Worm (Caenorhabditis elegans) whole organism, L2 larva: Measurements from ENCODE around the gene nprl-2.
A peak's percentile ranks its signal among the peaks of the same experiment; 100 is the strongest.

Source experiments
- aly-2 ChIP-seq: fragments of 150-350 bp; optimal IDR thresholded peaks from 2 replicates; lab custom pipeline; 2014; ENCODE audit warnings: missing biosample characterization, missing genetic modification characterization
- ceh-16 ChIP-seq: fragments of 150-350 bp; optimal IDR thresholded peaks from 2 replicates; lab custom pipeline; 2014; ENCODE audit warnings: missing biosample characterization, missing genetic modification characterization
- crh-2 ChIP-seq: sonication (generic microtip); optimal IDR thresholded peaks from 2 replicates; lab custom pipeline; 2017; ENCODE audit warnings: missing biosample characterization, missing genetic modification characterization
- dmd-4 ChIP-seq: sonication (generic microtip); optimal IDR thresholded peaks from 2 replicates; lab custom pipeline; 2017; ENCODE audit warnings: missing biosample characterization, missing genetic modification characterization
- lin-13 ChIP-seq: fragments of 150-350 bp; optimal IDR thresholded peaks from 2 replicates; lab custom pipeline; 2014; ENCODE audit warnings: missing biosample characterization, missing genetic modification reagents, missing genetic modification characterization
- lin-39 ChIP-seq: fragments of 150-350 bp; optimal IDR thresholded peaks from 2 replicates; lab custom pipeline; 2014; ENCODE audit warnings: missing biosample characterization, missing genetic modification reagents, missing genetic modification characterization
- nhr-25 ChIP-seq: fragments of 150-350 bp; sonication (generic microtip); optimal IDR thresholded peaks from 3 replicates; lab custom pipeline; 2014; ENCODE audit warnings: missing biosample characterization, missing genetic modification characterization
- nhr-77 ChIP-seq: fragments of 150-350 bp; optimal IDR thresholded peaks from 2 replicates; lab custom pipeline; 2014; ENCODE audit warnings: missing biosample characterization, missing genetic modification characterization
- snpc-4 ChIP-seq: fragments of 150-350 bp; optimal IDR thresholded peaks from 2 replicates; lab custom pipeline; 2014; ENCODE audit warnings: missing biosample characterization, missing genetic modification characterization
- unc-39 ChIP-seq: fragments of 150-350 bp; optimal IDR thresholded peaks from 2 replicates; lab custom pipeline; 2014; ENCODE audit warnings: missing biosample characterization, missing genetic modification characterization
- unc-55 ChIP-seq: fragments of 150-350 bp; sonication (generic microtip); optimal IDR thresholded peaks from 3 replicates; lab custom pipeline; 2014; ENCODE audit warnings: missing biosample characterization, missing genetic modification reagents, missing genetic modification characterization
- zag-1 ChIP-seq: fragments of 150-350 bp; optimal IDR thresholded peaks from 2 replicates; lab custom pipeline; 2014; ENCODE audit warnings: missing biosample characterization, missing genetic modification characterization
- ztf-1 ChIP-seq: fragments of 200-800 bp; sonication (Bioruptor generic); conservative IDR thresholded peaks from 2 replicates; pipeline ENCODE4 v1.3.6; 2022; ENCODE audit warnings: missing genetic modification characterization, missing compliant biosample characterization

ce11 chrIV:7561614-7562142 is 5.1 kb downstream of the nprl-2 start, which contains the start of gene ima-3:
- no peak for TF ChIP-seq nhr-25 (tag; lab: Kevin White, UChicago)
- no peak for TF ChIP-seq lin-39 (tag; lab: Kevin White, UChicago)
- TF ChIP-seq dmd-4 (tag; lab: Kevin White, UChicago) = no peak
- peak; percentile 52 for TF ChIP-seq crh-2
- peak; percentile 78 for TF ChIP-seq unc-55
- TF ChIP-seq snpc-4 (tag; lab: Kevin White, UChicago) = no peak
- no peak for TF ChIP-seq aly-2 (tag; lab: Kevin White, UChicago)
- TF ChIP-seq zag-1 (tag; lab: Kevin White, UChicago) = peak; percentile 22
- no peak for TF ChIP-seq unc-39 (tag; lab: Kevin White, UChicago)
- TF ChIP-seq lin-13 (GFP tag; lab: Kevin White, UChicago) = peak; percentile 53
- no peak for TF ChIP-seq ceh-16 (tag; lab: Kevin White, UChicago)
- TF ChIP-seq ztf-1 = no peak
- no peak for TF ChIP-seq nhr-77 (tag; lab: Kevin White, UChicago)
